Worm (Caenorhabditis elegans): ENCODE measurements around the gene F57G12.2.

DNA sequence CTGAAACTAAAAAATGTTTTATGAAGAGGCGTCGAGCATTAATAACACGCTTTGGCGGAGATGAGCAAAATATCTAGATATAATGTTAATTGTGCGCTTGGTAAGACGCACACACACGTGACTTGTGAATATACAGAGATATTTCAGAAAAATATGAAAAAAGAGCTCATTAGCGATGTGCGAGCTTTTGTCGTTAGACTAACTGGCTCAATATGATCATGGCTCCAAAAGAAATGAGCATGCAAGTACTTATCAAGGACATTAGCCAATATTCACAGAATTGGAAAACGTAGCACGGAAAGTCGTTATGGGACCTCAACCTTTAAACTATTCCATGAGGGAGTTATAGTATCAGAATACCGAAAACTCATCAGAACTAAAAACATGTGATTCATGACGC lies 47.2 kb upstream of the F57G12.2 start:
- TF ChIP-seq him-1 (tag; optimal IDR thresholded peaks at IDR 0.05) (no peak), W03F9.2 (tag; optimal IDR thresholded peaks at IDR 0.05) (no peak), dao-5 (tag; optimal IDR thresholded peaks at IDR 0.05) (no peak)

Measured in whole organism, L4/young adult.